Worm (Caenorhabditis elegans) whole organism, L3 larva: Measurements from ENCODE around the gene snr-3.

ENCODE experiments used
- R02D3.7 ChIP-seq: fragments of 150-350 bp; optimal IDR thresholded peaks from 2 replicates; lab custom pipeline; 2014; ENCODE audit warnings: missing biosample characterization, missing genetic modification characterization
- aly-2 ChIP-seq: fragments of 150-350 bp; optimal IDR thresholded peaks from 2 replicates; lab custom pipeline; 2014; ENCODE audit warnings: missing biosample characterization, missing genetic modification characterization
- ama-1 ChIP-seq: fragments of 150-350 bp; optimal IDR thresholded peaks from 2 replicates; lab custom pipeline; 2018
- ceh-82 ChIP-seq: fragments of 150-350 bp; optimal IDR thresholded peaks from 2 replicates; lab custom pipeline; 2014; ENCODE audit warnings: missing biosample characterization, missing genetic modification characterization
- daf-12 ChIP-seq: fragments of 150-350 bp; optimal IDR thresholded peaks from 2 replicates; lab custom pipeline; 2014; ENCODE audit warnings: missing biosample characterization, missing genetic modification reagents, missing genetic modification characterization
- egl-5 ChIP-seq: fragments of 150-350 bp; optimal IDR thresholded peaks from 2 replicates; lab custom pipeline; 2017; ENCODE audit warnings: missing biosample characterization, missing genetic modification reagents, missing genetic modification characterization, inconsistent platforms
- elt-1 ChIP-seq: fragments of 150-350 bp; optimal IDR thresholded peaks from 2 replicates; lab custom pipeline; 2014; ENCODE audit warnings: missing biosample characterization, missing genetic modification characterization
- elt-2 ChIP-seq: sonication (generic microtip); optimal IDR thresholded peaks from 2 replicates; lab custom pipeline; 2016; ENCODE audit warnings: missing genetic modification reagents, mild to moderate bottlenecking, missing genetic modification characterization, missing compliant biosample characterization
- eor-1 ChIP-seq, 2 experiments: fragments of 150-350 bp; optimal IDR thresholded peaks; 2 replicates each; lab custom pipeline; 2014 to 2018; ENCODE audit warnings: missing biosample characterization in 2 of 2, missing genetic modification characterization in 2 of 2
- fkh-10 ChIP-seq: sonication (generic microtip); optimal IDR thresholded peaks from 2 replicates; lab custom pipeline; 2017; ENCODE audit warnings: missing biosample characterization, missing genetic modification reagents, missing genetic modification characterization
- hmg-11 ChIP-seq: sonication (generic microtip); optimal IDR thresholded peaks from 2 replicates; lab custom pipeline; 2016; ENCODE audit warnings: missing genetic modification characterization, missing compliant biosample characterization
- jun-1 ChIP-seq: fragments of 150-350 bp; optimal IDR thresholded peaks from 2 replicates; lab custom pipeline; 2014; ENCODE audit warnings: missing biosample characterization, missing genetic modification reagents, missing genetic modification characterization
- lin-39 ChIP-seq: fragments of 150-350 bp; optimal IDR thresholded peaks from 2 replicates; lab custom pipeline; 2018; ENCODE audit warnings: missing biosample characterization, missing genetic modification reagents, missing genetic modification characterization
- lsy-12 ChIP-seq: sonication (generic microtip); optimal IDR thresholded peaks from 2 replicates; lab custom pipeline; 2016; ENCODE audit warnings: mild to moderate bottlenecking, missing genetic modification characterization, missing compliant biosample characterization
- mdl-1 ChIP-seq: fragments of 150-350 bp; optimal IDR thresholded peaks from 2 replicates; lab custom pipeline; 2014; ENCODE audit warnings: missing biosample characterization, missing genetic modification characterization
- mml-1 ChIP-seq: fragments of 150-350 bp; sonication (generic microtip); optimal IDR thresholded peaks from 3 replicates; lab custom pipeline; 2014; ENCODE audit warnings: missing biosample characterization, missing genetic modification characterization
- nfya-1 ChIP-seq: sonication (generic microtip); optimal IDR thresholded peaks from 2 replicates; lab custom pipeline; 2017; ENCODE audit warnings: missing genetic modification characterization, mild to moderate bottlenecking, missing compliant biosample characterization, antibody characterized with exemption, moderate library complexity; ENCODE audit not compliant: insufficient read depth
- nhr-11 ChIP-seq: fragments of 150-350 bp; optimal IDR thresholded peaks from 2 replicates; lab custom pipeline; 2014; ENCODE audit warnings: missing biosample characterization, missing genetic modification characterization
- nhr-12 ChIP-seq: fragments of 150-350 bp; optimal IDR thresholded peaks from 2 replicates; lab custom pipeline; 2014; ENCODE audit warnings: missing biosample characterization, missing genetic modification characterization
- nhr-23 ChIP-seq: fragments of 150-350 bp; optimal IDR thresholded peaks from 2 replicates; lab custom pipeline; 2014; ENCODE audit warnings: missing biosample characterization, missing genetic modification reagents, missing genetic modification characterization
- nhr-237 ChIP-seq: fragments of 150-350 bp; optimal IDR thresholded peaks from 2 replicates; lab custom pipeline; 2014; ENCODE audit warnings: missing biosample characterization, missing genetic modification characterization
- nhr-28 ChIP-seq: fragments of 150-350 bp; optimal IDR thresholded peaks from 2 replicates; lab custom pipeline; 2014; ENCODE audit warnings: missing biosample characterization, missing genetic modification characterization
- nhr-43 ChIP-seq: sonication (generic microtip); optimal IDR thresholded peaks from 2 replicates; lab custom pipeline; 2016; ENCODE audit warnings: mild to moderate bottlenecking, missing genetic modification characterization, missing compliant biosample characterization; ENCODE audit not compliant: poor library complexity, severe bottlenecking
- nhr-76 ChIP-seq: fragments of 150-350 bp; sonication (generic microtip); optimal IDR thresholded peaks from 5 replicates; lab custom pipeline; 2014; ENCODE audit warnings: missing biosample characterization, missing genetic modification characterization
- nhr-77 ChIP-seq: fragments of 150-350 bp; optimal IDR thresholded peaks from 2 replicates; lab custom pipeline; 2014; ENCODE audit warnings: missing biosample characterization, missing genetic modification characterization
- pqm-1 ChIP-seq: fragments of 150-350 bp; optimal IDR thresholded peaks from 2 replicates; lab custom pipeline; 2017; ENCODE audit warnings: missing biosample characterization, missing genetic modification characterization, inconsistent platforms
- sea-2 ChIP-seq: fragments of 150-350 bp; sonication (generic microtip); optimal IDR thresholded peaks from 4 replicates; lab custom pipeline; 2014; ENCODE audit warnings: missing biosample characterization, missing genetic modification reagents, missing genetic modification characterization
- skn-1 ChIP-seq: fragments of 150-350 bp; optimal IDR thresholded peaks from 2 replicates; lab custom pipeline; 2014; ENCODE audit warnings: missing biosample characterization, missing genetic modification characterization
- snpc-4 ChIP-seq: fragments of 150-350 bp; optimal IDR thresholded peaks from 2 replicates; lab custom pipeline; 2014; ENCODE audit warnings: missing biosample characterization, missing genetic modification characterization
- tbx-2 ChIP-seq: sonication (generic microtip); optimal IDR thresholded peaks from 2 replicates; lab custom pipeline; 2016; ENCODE audit warnings: mild to moderate bottlenecking, missing genetic modification characterization, missing compliant biosample characterization
- unc-39 ChIP-seq: sonication (generic microtip); optimal IDR thresholded peaks from 4 replicates; lab custom pipeline; 2017; ENCODE audit warnings: missing biosample characterization, missing genetic modification characterization
- unc-62 ChIP-seq: fragments of 150-350 bp; sonication (generic microtip); optimal IDR thresholded peaks from 4 replicates; lab custom pipeline; 2014; ENCODE audit warnings: missing biosample characterization, missing genetic modification reagents, missing genetic modification characterization
- zag-1 ChIP-seq: fragments of 150-350 bp; optimal IDR thresholded peaks from 2 replicates; lab custom pipeline; 2014; ENCODE audit warnings: missing biosample characterization, missing genetic modification characterization
- ztf-11 ChIP-seq: fragments of 150-350 bp; optimal IDR thresholded peaks from 2 replicates; lab custom pipeline; 2014; ENCODE audit warnings: missing biosample characterization, missing genetic modification characterization
- ztf-4 ChIP-seq: fragments of 150-350 bp; optimal IDR thresholded peaks from 2 replicates; lab custom pipeline; 2014; ENCODE audit warnings: missing biosample characterization, missing genetic modification characterization

snr-3 gene

ce11 chrII:6520103-6520502 lies 30.5 kb upstream of the snr-3 start:
- TF ChIP-seq daf-12 (tag; lab: Kevin White, UChicago) (no peak), pqm-1 (tag; lab: Kevin White, UChicago) (peak; percentile 91), nhr-237 (tag; lab: Kevin White, UChicago) (no peak), nhr-11 (tag; lab: Kevin White, UChicago) (no peak), nfya-1 (tag; lab: Kevin White, UChicago) (no peak), eor-1 (tag; optimal IDR thresholded peaks at IDR 0.05; lab: Kevin White, UChicago) (no peak), nhr-28 (no peak), egl-5 (tag; lab: Kevin White, UChicago) (no peak), snpc-4 (tag; lab: Kevin White, UChicago) (no peak), elt-2 (tag; lab: Kevin White, UChicago) (peak; percentile 89), ztf-4 (no peak), jun-1 (tag; lab: Kevin White, UChicago) (no peak), elt-1 (tag; lab: Kevin White, UChicago) (no peak), nhr-23 (tag; lab: Kevin White, UChicago) (no peak), zag-1 (tag; lab: Kevin White, UChicago) (no peak), ceh-82 (tag; lab: Kevin White, UChicago) (no peak), hmg-11 (tag; lab: Kevin White, UChicago) (no peak), fkh-10 (GFP tag; lab: Kevin White, UChicago) (no peak)

ce11 chrII:6519703-6520102 lies 30.1 kb upstream of the snr-3 start:
- no peak for TF ChIP-seq elt-1 (tag; lab: Kevin White, UChicago)
- TF ChIP-seq ama-1 (lab: Kevin White, UChicago): no peak
- no peak for TF ChIP-seq unc-39
- no peak for TF ChIP-seq pqm-1 (tag; lab: Kevin White, UChicago)
- TF ChIP-seq nhr-237 (tag; lab: Kevin White, UChicago): no peak

- TF ChIP-seq nhr-76 (tag; lab: Kevin White, UChicago) (no peak), unc-62 (GFP tag; lab: Kevin White, UChicago) (no peak), elt-2 (tag; lab: Kevin White, UChicago) (no peak), nhr-43 (tag; lab: Kevin White, UChicago) (no peak), mml-1 (no peak), aly-2 (tag; lab: Kevin White, UChicago) (no peak), nhr-237 (tag; lab: Kevin White, UChicago) (no peak)
Measured at ce11 chrII:6516276-6516675, 26.7 kb upstream of the snr-3 start, which contains the start of gene C56E6.7. TSS of gene C56E6.7 (plus strand) at chrII:6516576.

ce11 chrII:6513911-6514310 lies 24.4 kb upstream of the snr-3 start, which contains the start of gene R05G9R.1:
TSS of gene R05G9R.1 (minus strand) at chrII:6514011.
- TF ChIP-seq ceh-82 (tag; lab: Kevin White, UChicago): no peak
- no peak for TF ChIP-seq nhr-43 (tag; lab: Kevin White, UChicago)
- TF ChIP-seq, all 47 proteins: peak for 0

- TF ChIP-seq nhr-237 (tag; lab: Kevin White, UChicago) (no peak), tbx-2 (tag; lab: Kevin White, UChicago) (no peak), sea-2 (GFP tag; lab: Kevin White, UChicago) (no peak), nhr-12 (no peak), nhr-77 (tag; lab: Kevin White, UChicago) (no peak), egl-5 (tag; lab: Kevin White, UChicago) (no peak), nhr-28 (no peak), aly-2 (tag; lab: Kevin White, UChicago) (no peak), lsy-12 (no peak), nhr-11 (tag; lab: Kevin White, UChicago) (no peak), eor-1 (tag; optimal IDR thresholded peaks at IDR 0.05; lab: Kevin White, UChicago) (no peak), skn-1 (tag; lab: Kevin White, UChicago) (no peak)
Measured at ce11 chrII:6513357-6513756, 23.8 kb upstream of the snr-3 start.

ce11 chrII:6502826-6503225 lies 13.3 kb upstream of the snr-3 start, which contains the start of gene R05G9.1:
TSS of gene R05G9.1 (plus strand) at chrII:6503168.
- TF ChIP-seq jun-1 (tag; lab: Kevin White, UChicago) (no peak), nhr-28 (no peak), lin-39 (no peak), mdl-1 (tag; lab: Kevin White, UChicago) (no peak), mml-1 (no peak), ama-1 (lab: Kevin White, UChicago) (no peak), aly-2 (tag; lab: Kevin White, UChicago) (no peak), eor-1 (tag; optimal IDR thresholded peaks at IDR 0.05; lab: Kevin White, UChicago) (no peak), ztf-11 (tag; lab: Kevin White, UChicago) (no peak), R02D3.7 (tag; lab: Kevin White, UChicago) (no peak), unc-39 (no peak)
